Fruit fly (Drosophila melanogaster) whole organism, embryonic: ENCODE measurements around the gene Argl.
A peak's percentile ranks its signal among the peaks of the same experiment; 100 is the strongest.

Source experiments
- Antp ChIP-seq: fragments of 200-800 bp; sonication (Bioruptor generic); optimal IDR thresholded peaks from 3 replicates; lab custom pipeline; 2016; ENCODE audit warnings: missing biosample characterization, missing genetic modification characterization
- CG11247 ChIP-seq: fragments of 200-800 bp; sonication (Bioruptor generic); IDR thresholded peaks from 2 replicates; pipeline ENCODE4 v1.3.6; 2022; ENCODE audit warnings: missing biosample characterization, missing genetic modification characterization
- CG11456 ChIP-seq: fragments of 200-800 bp; sonication (Bioruptor generic); IDR thresholded peaks from 3 replicates; pipeline ENCODE4 v1.3.6; 2022; ENCODE audit warnings: missing biosample characterization, missing genetic modification characterization
- CG12236 ChIP-seq: fragments of 200-800 bp; sonication (Bioruptor generic); optimal IDR thresholded peaks from 2 replicates; lab custom pipeline; 2016; ENCODE audit warnings: missing biosample characterization, missing genetic modification characterization
- CG13287 ChIP-seq: fragments of 200-800 bp; sonication (Bioruptor generic); IDR thresholded peaks from 2 replicates; pipeline ENCODE4 v1.3.6; 2022; ENCODE audit warnings: missing biosample characterization, missing genetic modification characterization; ENCODE audit not compliant: partially characterized antibody
- CG14667 ChIP-seq: fragments of 200-800 bp; sonication (Bioruptor generic); IDR thresholded peaks from 2 replicates; pipeline ENCODE4 v1.3.6; 2022; ENCODE audit warnings: missing biosample characterization, missing genetic modification characterization
- CG14965 ChIP-seq: fragments of 200-800 bp; sonication (Bioruptor generic); optimal IDR thresholded peaks from 2 replicates; lab custom pipeline; 2016; ENCODE audit warnings: missing biosample characterization, missing genetic modification characterization, borderline replicate concordance
- CG15479 ChIP-seq: fragments of 200-800 bp; sonication (Bioruptor generic); optimal IDR thresholded peaks from 3 replicates; lab custom pipeline; 2019; ENCODE audit warnings: missing biosample characterization, mild to moderate bottlenecking, missing genetic modification characterization, moderate library complexity
- CG1602 ChIP-seq: fragments of 200-800 bp; sonication (Bioruptor generic); optimal IDR thresholded peaks from 3 replicates; lab custom pipeline; 2016; ENCODE audit warnings: missing biosample characterization, missing genetic modification characterization
- CG17328 ChIP-seq: fragments of 200-800 bp; sonication (Bioruptor generic); IDR thresholded peaks from 2 replicates; pipeline ENCODE4 v1.3.6; 2022; ENCODE audit warnings: missing biosample characterization, missing genetic modification characterization
- CG2129 ChIP-seq: fragments of 200-800 bp; sonication (Bioruptor generic); IDR thresholded peaks from 2 replicates; pipeline ENCODE4 v1.3.6; 2022; ENCODE audit warnings: missing biosample characterization, missing genetic modification characterization; ENCODE audit not compliant: partially characterized antibody
- CG3065 ChIP-seq: fragments of 200-800 bp; sonication (Bioruptor generic); optimal IDR thresholded peaks from 2 replicates; lab custom pipeline; 2016; ENCODE audit warnings: missing biosample characterization, missing genetic modification characterization
- CG3163 ChIP-seq: fragments of 200-800 bp; sonication (Bioruptor generic); optimal IDR thresholded peaks from 3 replicates; lab custom pipeline; 2016; ENCODE audit warnings: missing biosample characterization, missing genetic modification characterization
- CG4328 ChIP-seq: fragments of 200-800 bp; sonication (Bioruptor generic); optimal IDR thresholded peaks from 3 replicates; lab custom pipeline; 2017; ENCODE audit warnings: missing biosample characterization, missing genetic modification reagents, missing genetic modification characterization
- CG4404 ChIP-seq: fragments of 200-800 bp; sonication (Bioruptor generic); IDR thresholded peaks from 2 replicates; pipeline ENCODE4 v1.3.6; 2022; ENCODE audit warnings: missing biosample characterization, missing genetic modification characterization
- CG6254 ChIP-seq: fragments of 200-800 bp; sonication (Bioruptor generic); optimal IDR thresholded peaks from 3 replicates; lab custom pipeline; 2017; ENCODE audit warnings: mild to moderate bottlenecking, missing biosample characterization, missing genetic modification reagents, missing genetic modification characterization
- CG6654 ChIP-seq: fragments of 200-800 bp; sonication (Bioruptor generic); optimal IDR thresholded peaks from 2 replicates; lab custom pipeline; 2017; ENCODE audit warnings: missing biosample characterization, mild to moderate bottlenecking, missing genetic modification characterization
- CG7271 ChIP-seq: fragments of 200-800 bp; sonication (Bioruptor generic); optimal IDR thresholded peaks from 2 replicates; lab custom pipeline; 2018; ENCODE audit warnings: missing biosample characterization, mild to moderate bottlenecking, missing genetic modification characterization, moderate library complexity
- CG7963 ChIP-seq: fragments of 200-800 bp; sonication (Bioruptor generic); IDR thresholded peaks from 3 replicates; pipeline ENCODE4 v1.3.6; 2022; ENCODE audit warnings: missing biosample characterization, missing genetic modification characterization; ENCODE audit not compliant: partially characterized antibody
- CG7987 ChIP-seq: fragments of 200-800 bp; sonication (Bioruptor generic); optimal IDR thresholded peaks from 2 replicates; lab custom pipeline; 2018; ENCODE audit warnings: missing biosample characterization, mild to moderate bottlenecking, missing genetic modification characterization, moderate library complexity
- CG8478 ChIP-seq: fragments of >200 bp; optimal IDR thresholded peaks from 2 replicates; lab custom pipeline; 2018
- CG9817 ChIP-seq: fragments of 200-800 bp; sonication (Bioruptor generic); optimal IDR thresholded peaks from 2 replicates; lab custom pipeline; 2018; ENCODE audit warnings: missing biosample characterization, mild to moderate bottlenecking, missing genetic modification characterization, moderate library complexity
- CTCF ChIP-seq: fragments of 200-800 bp; sonication (Bioruptor generic); optimal IDR thresholded peaks from 2 replicates; lab custom pipeline; 2017; ENCODE audit warnings: missing biosample characterization, mild to moderate bottlenecking, missing genetic modification characterization, moderate library complexity
- Dad ChIP-seq: fragments of 200-800 bp; sonication (Bioruptor generic); optimal IDR thresholded peaks from 3 replicates; lab custom pipeline; 2016; ENCODE audit warnings: missing biosample characterization, missing genetic modification characterization
- Deaf1 ChIP-seq: fragments of 200-800 bp; optimal IDR thresholded peaks from 3 replicates; lab custom pipeline; 2019; ENCODE audit warnings: missing biosample characterization, mild to moderate bottlenecking, missing genetic modification characterization, moderate library complexity
- Gsc ChIP-seq: fragments of 200-800 bp; sonication (Bioruptor generic); IDR thresholded peaks from 2 replicates; pipeline ENCODE4 v1.3.6; 2022; ENCODE audit warnings: missing biosample characterization, missing genetic modification characterization
- HmgD ChIP-seq: fragments of 200-800 bp; sonication (Bioruptor generic); optimal IDR thresholded peaks from 3 replicates; lab custom pipeline; 2016; ENCODE audit warnings: missing biosample characterization, missing genetic modification characterization
- NC2β ChIP-seq: fragments of 200-800 bp; sonication (Bioruptor generic); optimal IDR thresholded peaks from 2 replicates; lab custom pipeline; 2016; ENCODE audit warnings: missing biosample characterization, missing genetic modification characterization
- Nf-YB ChIP-seq: fragments of 200-800 bp; sonication (Bioruptor generic); optimal IDR thresholded peaks from 3 replicates; lab custom pipeline; 2019; ENCODE audit warnings: missing biosample characterization, mild to moderate bottlenecking, missing genetic modification characterization, moderate library complexity
- NfI ChIP-seq: fragments of 200-800 bp; sonication (Bioruptor generic); optimal IDR thresholded peaks from 3 replicates; lab custom pipeline; 2018; ENCODE audit warnings: missing biosample characterization, mild to moderate bottlenecking, missing genetic modification characterization, moderate library complexity
- Ptx1 ChIP-seq: fragments of 200-800 bp; sonication (Bioruptor generic); IDR thresholded peaks from 2 replicates; pipeline ENCODE4 v1.3.6; 2022; ENCODE audit warnings: missing biosample characterization, missing genetic modification characterization
- Sry-β ChIP-seq: fragments of 200-800 bp; sonication (Bioruptor generic); optimal IDR thresholded peaks from 2 replicates; lab custom pipeline; 2018; ENCODE audit warnings: missing biosample characterization, mild to moderate bottlenecking, missing genetic modification characterization, moderate library complexity
- ash1 ChIP-seq: fragments of 200-800 bp; sonication (Bioruptor generic); optimal IDR thresholded peaks from 2 replicates; lab custom pipeline; 2018; ENCODE audit warnings: missing biosample characterization, mild to moderate bottlenecking, missing genetic modification characterization
- chif ChIP-seq, 2 experiments: fragments of 200-800 bp; sonication (Bioruptor generic); optimal IDR thresholded peaks; 3 replicates each; lab custom pipeline; 2016; ENCODE audit warnings: missing biosample characterization in 2 of 2, missing genetic modification characterization in 2 of 2
- chm ChIP-seq: fragments of 200-800 bp; sonication (Bioruptor generic); IDR thresholded peaks from 2 replicates; pipeline ENCODE4 v1.3.6; 2022; ENCODE audit warnings: missing biosample characterization, missing genetic modification characterization
- crp ChIP-seq, 2 experiments: fragments of 200-800 bp; sonication (Bioruptor generic); optimal IDR thresholded peaks; 2 replicates in 1 of 2; 3 replicates in 1 of 2; lab custom pipeline; 2017; ENCODE audit warnings: missing biosample characterization in 2 of 2, missing genetic modification characterization in 2 of 2, mild to moderate bottlenecking in 1 of 2, moderate library complexity in 1 of 2
- cwo ChIP-seq: fragments of 200-800 bp; sonication (Bioruptor generic); optimal IDR thresholded peaks from 3 replicates; lab custom pipeline; 2017; ENCODE audit warnings: missing biosample characterization, missing genetic modification characterization, mild to moderate bottlenecking, moderate library complexity, missing genetic modification reagents
- dpn ChIP-seq, 2 experiments: fragments of 200-800 bp; sonication (Bioruptor generic); optimal IDR thresholded peaks; 3 replicates each; lab custom pipeline; 2016; ENCODE audit warnings: missing biosample characterization in 2 of 2, missing genetic modification characterization in 2 of 2
- ewg ChIP-seq: fragments of 200-800 bp; sonication (Bioruptor generic); optimal IDR thresholded peaks from 3 replicates; lab custom pipeline; 2017; ENCODE audit warnings: mild to moderate bottlenecking, missing biosample characterization, missing genetic modification reagents, missing genetic modification characterization
- hth ChIP-seq: fragments of >200 bp; optimal IDR thresholded peaks from 2 replicates; lab custom pipeline; 2017; ENCODE audit warnings: inconsistent platforms
- jumu ChIP-seq: fragments of 200-800 bp; sonication (Bioruptor generic); optimal IDR thresholded peaks from 3 replicates; lab custom pipeline; 2016; ENCODE audit warnings: missing biosample characterization, missing genetic modification characterization
- kay ChIP-seq: fragments of 200-800 bp; sonication (Bioruptor generic); optimal IDR thresholded peaks from 2 replicates; lab custom pipeline; 2016; ENCODE audit warnings: missing biosample characterization, missing genetic modification characterization
- lmd ChIP-seq: fragments of 200-800 bp; sonication (Bioruptor generic); IDR thresholded peaks from 2 replicates; pipeline ENCODE4 v1.3.6; 2022; ENCODE audit warnings: missing biosample characterization, missing genetic modification characterization
- pnt ChIP-seq: fragments of 200-800 bp; sonication (Bioruptor generic); optimal IDR thresholded peaks from 3 replicates; lab custom pipeline; 2016; ENCODE audit warnings: missing biosample characterization, missing genetic modification characterization
- sens ChIP-seq: fragments of 200-800 bp; sonication (Bioruptor generic); peaks from one replicate; lab custom pipeline; 2016; ENCODE audit warnings: missing biosample characterization, missing genetic modification characterization
- sens-2 ChIP-seq: fragments of 200-800 bp; sonication (Bioruptor generic); IDR thresholded peaks from 2 replicates; pipeline ENCODE4 v1.3.6; 2022; ENCODE audit warnings: missing biosample characterization, missing genetic modification characterization
- sima ChIP-seq: fragments of 200-800 bp; sonication (Bioruptor generic); optimal IDR thresholded peaks from 2 replicates; lab custom pipeline; 2016; ENCODE audit warnings: missing biosample characterization, missing genetic modification characterization
- tap ChIP-seq: fragments of 200-800 bp; optimal IDR thresholded peaks from 3 replicates; lab custom pipeline; 2019; ENCODE audit warnings: missing biosample characterization, mild to moderate bottlenecking, missing genetic modification characterization, moderate library complexity
- tgo ChIP-seq: fragments of 200-800 bp; sonication (Bioruptor generic); IDR thresholded peaks from 3 replicates; pipeline ENCODE4 v1.3.6; 2022; ENCODE audit warnings: missing biosample characterization, missing genetic modification characterization
- usp ChIP-seq: fragments of >200 bp; optimal IDR thresholded peaks from 2 replicates; lab custom pipeline; 2017; ENCODE audit warnings: missing biosample characterization, missing genetic modification characterization
- vvl ChIP-seq: fragments of 200-800 bp; sonication (Bioruptor generic); IDR thresholded peaks from 2 replicates; pipeline ENCODE4 v1.3.6; 2022; ENCODE audit warnings: missing biosample characterization, missing genetic modification characterization
- wdn ChIP-seq: fragments of 200-800 bp; sonication (Bioruptor generic); IDR thresholded peaks from 2 replicates; pipeline ENCODE4 v1.3.6; 2022; ENCODE audit warnings: missing biosample characterization, missing genetic modification characterization

The Argl gene

DNA sequence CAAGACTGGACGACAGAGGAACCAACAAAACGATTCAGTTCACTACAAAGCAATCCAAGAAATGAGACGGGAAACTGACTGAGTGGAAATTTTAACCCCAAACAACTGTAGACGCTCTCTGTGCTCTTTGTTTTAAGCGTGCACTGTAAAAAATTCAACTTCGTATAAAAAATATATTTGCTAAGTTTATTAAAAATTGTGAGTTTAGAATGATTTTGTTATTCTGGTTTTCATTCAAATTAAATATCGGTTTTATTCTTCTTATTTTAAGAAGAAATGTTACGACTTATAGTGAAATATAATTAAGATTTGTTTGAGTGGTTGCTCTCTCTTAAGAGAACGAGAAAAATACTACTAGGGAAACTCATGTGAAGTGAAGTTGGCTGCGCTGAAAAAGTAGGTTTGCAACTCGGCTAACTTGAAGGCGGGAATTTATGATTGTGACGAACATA lies 16.2 kb upstream of the Argl start (continued):
- TF ChIP-seq sens-2 (GFP tag; lab: Robert Waterston, UW): peak; percentile 87
- TF ChIP-seq CG2129: no peak
- peak; percentile 45; the same call in 1 of the 2 replicates for TF ChIP-seq CG13287 (GFP tag; lab: Robert Waterston, UW)
- peak; percentile 87 for TF ChIP-seq tap (tag; lab: Kevin White, UChicago)
- peak; percentile 97 for TF ChIP-seq lmd (GFP tag; lab: Robert Waterston, UW)
- TF ChIP-seq Deaf1 (tag; lab: Kevin White, UChicago): peak; percentile 77
- TF ChIP-seq CG4404 (GFP tag; lab: Robert Waterston, UW): peak; percentile 94
- TF ChIP-seq CG6254: peak; percentile 88
- peak; percentile 59 for TF ChIP-seq CG6654 (GFP tag; lab: Kevin White, UChicago)
- TF ChIP-seq kay (GFP tag; lab: Kevin White, UChicago): peak; percentile 92
- TF ChIP-seq CG9817: peak; percentile 80
- TF ChIP-seq CG14667 (GFP tag; lab: Robert Waterston, UW): peak; percentile 96
- peak; percentile 81 for TF ChIP-seq CG7271 (tag; lab: Kevin White, UChicago)
- peak; percentile 96 for TF ChIP-seq jumu (GFP tag; lab: Kevin White, UChicago)
- TF ChIP-seq chm: peak; percentile 98
- peak in 1 of 2 experiments; percentile 65 for TF ChIP-seq crp (GFP tag; optimal IDR thresholded peaks at IDR 0.05; lab: Kevin White, UChicago)
- TF ChIP-seq CG12236 (GFP tag; lab: Kevin White, UChicago): peak; percentile 93
- TF ChIP-seq CG3065 (GFP tag; lab: Kevin White, UChicago): peak; percentile 85
- peak; percentile 96 for TF ChIP-seq pnt
- TF ChIP-seq sens (GFP tag; lab: Kevin White, UChicago): peak; percentile 100
- TF ChIP-seq Ptx1 (GFP tag; lab: Robert Waterston, UW): peak; percentile 99
- peak; percentile 93 for TF ChIP-seq NfI (GFP tag; lab: Kevin White, UChicago)
- TF ChIP-seq CG11247 (GFP tag; lab: Robert Waterston, UW): peak; percentile 94
- peak; percentile 90 to 94 for TF ChIP-seq chif (GFP tag; optimal IDR thresholded peaks at IDR 0.05; lab: Kevin White, UChicago)
- peak; percentile 94 for TF ChIP-seq CG1602 (GFP tag; lab: Kevin White, UChicago)
- peak; percentile 3 for TF ChIP-seq CG15479
- TF ChIP-seq Nf-YB (GFP tag; lab: Kevin White, UChicago): peak; percentile 79
- peak; percentile 94 for TF ChIP-seq Antp (GFP tag; lab: Kevin White, UChicago)
- no peak for TF ChIP-seq CG8478
- TF ChIP-seq CG7963 (GFP tag; lab: Robert Waterston, UW): no peak
- peak; percentile 99 for TF ChIP-seq CG17328 (GFP tag; lab: Robert Waterston, UW)
- peak; percentile 94 for TF ChIP-seq wdn (GFP tag; lab: Robert Waterston, UW)
- TF ChIP-seq usp (GFP tag; lab: Kevin White, UChicago): no peak
- peak; percentile 83 for TF ChIP-seq sima
- peak; percentile 81 for TF ChIP-seq ewg
- peak; percentile 56 for TF ChIP-seq CG14965 (GFP tag; lab: Kevin White, UChicago)
- peak; percentile 51 for TF ChIP-seq ash1 (GFP tag; lab: Kevin White, UChicago)
- peak; percentile 80 for TF ChIP-seq cwo (GFP tag; lab: Kevin White, UChicago)
- peak; percentile 56 for TF ChIP-seq CTCF (GFP tag; lab: Kevin White, UChicago)
- TF ChIP-seq Dad (GFP tag; lab: Kevin White, UChicago): peak; percentile 81
- peak; percentile 99 for TF ChIP-seq CG3163
- peak; percentile 90 for TF ChIP-seq NC2β
- peak; percentile 99 for TF ChIP-seq vvl (GFP tag; lab: Robert Waterston, UW)
- TF ChIP-seq HmgD: peak; percentile 83
- TF ChIP-seq hth (lab: Kevin White, UChicago): no peak
- peak; percentile 91 to 97 for TF ChIP-seq dpn (GFP tag; optimal IDR thresholded peaks at IDR 0.05; lab: Kevin White, UChicago)
- no peak; the same call in none of the 3 replicates for TF ChIP-seq CG11456 (GFP tag; lab: Robert Waterston, UW)
- TF ChIP-seq tgo: peak; percentile 98
- TF ChIP-seq CG4328 (GFP tag; lab: Kevin White, UChicago): peak; percentile 66
- TF ChIP-seq CG7987: peak; percentile 91
- TF ChIP-seq Sry-β (GFP tag; lab: Kevin White, UChicago): peak; percentile 53
- no peak for TF ChIP-seq Gsc (GFP tag; lab: Robert Waterston, UW)
